Fruit fly (Drosophila melanogaster) S2 (cell line): ENCODE measurements around the gene pit.

Experiments used
- CG8478 ChIP-seq: fragments of >200 bp; optimal IDR thresholded peaks from 2 replicates; lab custom pipeline; 2018
- CTCF ChIP-seq, 2 experiments: fragments of >200 bp; optimal IDR thresholded peaks; 2 replicates each; lab custom pipeline; 2018

DNA sequence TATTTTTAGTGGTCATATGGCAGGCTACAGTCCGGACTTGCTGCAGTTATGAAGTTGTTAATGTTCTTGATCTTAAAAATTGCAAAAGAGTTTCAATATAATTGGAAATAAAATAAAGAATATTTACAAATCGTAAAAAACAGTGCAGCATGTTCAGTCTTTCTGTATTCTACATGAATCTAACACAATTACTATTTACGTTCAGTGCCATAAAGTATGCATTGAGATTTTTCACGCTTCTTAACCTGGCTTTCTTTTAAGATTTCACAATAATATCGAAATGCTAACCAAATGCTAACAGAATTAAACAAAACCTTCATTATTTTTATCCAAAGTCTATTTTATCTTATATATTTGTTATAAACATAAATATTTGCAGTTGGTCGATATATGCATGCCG is 38.5 kb downstream of the pit start:
- TF ChIP-seq CG8478 (lab: Kevin White, UChicago) (no peak), CTCF (optimal IDR thresholded peaks at IDR 0.05; lab: Kevin White, UChicago) (no peak)
